Worm (Caenorhabditis elegans) whole organism, L3 larva: ENCODE measurements around the gene cab-1.

ENCODE experiments used
- R02D3.7 ChIP-seq: fragments of 150-350 bp; optimal IDR thresholded peaks from 2 replicates; lab custom pipeline; 2014; ENCODE audit warnings: missing biosample characterization, missing genetic modification characterization
- ZK546.5 ChIP-seq: sonication (generic microtip); optimal IDR thresholded peaks from 2 replicates; lab custom pipeline; 2017; ENCODE audit warnings: missing biosample characterization, missing genetic modification characterization
- aly-2 ChIP-seq: fragments of 150-350 bp; optimal IDR thresholded peaks from 2 replicates; lab custom pipeline; 2014; ENCODE audit warnings: missing biosample characterization, missing genetic modification characterization
- ama-1 ChIP-seq: fragments of 150-350 bp; optimal IDR thresholded peaks from 2 replicates; lab custom pipeline; 2018
- ceh-16 ChIP-seq: sonication (generic microtip); optimal IDR thresholded peaks from 2 replicates; lab custom pipeline; 2017; ENCODE audit warnings: missing biosample characterization, missing genetic modification characterization
- ceh-82 ChIP-seq: fragments of 150-350 bp; optimal IDR thresholded peaks from 2 replicates; lab custom pipeline; 2014; ENCODE audit warnings: missing biosample characterization, missing genetic modification characterization
- ceh-9 ChIP-seq: sonication (generic microtip); optimal IDR thresholded peaks from 2 replicates; lab custom pipeline; 2018; ENCODE audit warnings: missing biosample characterization, missing genetic modification characterization
- egl-27 ChIP-seq: sonication (generic microtip); optimal IDR thresholded peaks from 4 replicates; lab custom pipeline; 2017; ENCODE audit warnings: missing biosample characterization, missing genetic modification reagents, missing genetic modification characterization
- egl-5 ChIP-seq: fragments of 150-350 bp; optimal IDR thresholded peaks from 2 replicates; lab custom pipeline; 2017; ENCODE audit warnings: missing biosample characterization, missing genetic modification reagents, missing genetic modification characterization, inconsistent platforms
- elt-1 ChIP-seq: fragments of 150-350 bp; optimal IDR thresholded peaks from 2 replicates; lab custom pipeline; 2014; ENCODE audit warnings: missing biosample characterization, missing genetic modification characterization
- elt-2 ChIP-seq: sonication (generic microtip); optimal IDR thresholded peaks from 2 replicates; lab custom pipeline; 2016; ENCODE audit warnings: missing genetic modification reagents, mild to moderate bottlenecking, missing genetic modification characterization, missing compliant biosample characterization
- elt-3 ChIP-seq, 3 experiments: fragments of 150-350 bp in 1 of 3; sonication (generic microtip) in 2 of 3; optimal IDR thresholded peaks; 2 replicates in 2 of 3; 4 replicates in 1 of 3; lab custom pipeline; 2014 to 2017; ENCODE audit warnings: missing biosample characterization in 3 of 3, missing genetic modification characterization in 3 of 3
- eor-1 ChIP-seq, 2 experiments: fragments of 150-350 bp; optimal IDR thresholded peaks; 2 replicates each; lab custom pipeline; 2014 to 2018; ENCODE audit warnings: missing biosample characterization in 2 of 2, missing genetic modification characterization in 2 of 2
- fkh-10 ChIP-seq: sonication (generic microtip); optimal IDR thresholded peaks from 2 replicates; lab custom pipeline; 2017; ENCODE audit warnings: missing biosample characterization, missing genetic modification reagents, missing genetic modification characterization
- fkh-2 ChIP-seq: fragments of 150-350 bp; optimal IDR thresholded peaks from 2 replicates; lab custom pipeline; 2014; ENCODE audit warnings: missing biosample characterization, missing genetic modification reagents, missing genetic modification characterization
- hmg-11 ChIP-seq: sonication (generic microtip); optimal IDR thresholded peaks from 2 replicates; lab custom pipeline; 2016; ENCODE audit warnings: missing genetic modification characterization, missing compliant biosample characterization
- jun-1 ChIP-seq: fragments of 150-350 bp; optimal IDR thresholded peaks from 2 replicates; lab custom pipeline; 2014; ENCODE audit warnings: missing biosample characterization, missing genetic modification reagents, missing genetic modification characterization
- lin-15B ChIP-seq: fragments of 150-350 bp; optimal IDR thresholded peaks from 2 replicates; lab custom pipeline; 2014; ENCODE audit warnings: missing biosample characterization, missing genetic modification characterization
- lin-39 ChIP-seq: fragments of 150-350 bp; optimal IDR thresholded peaks from 2 replicates; lab custom pipeline; 2018; ENCODE audit warnings: missing biosample characterization, missing genetic modification reagents, missing genetic modification characterization
- mdl-1 ChIP-seq: fragments of 150-350 bp; optimal IDR thresholded peaks from 2 replicates; lab custom pipeline; 2014; ENCODE audit warnings: missing biosample characterization, missing genetic modification characterization
- mml-1 ChIP-seq: fragments of 150-350 bp; sonication (generic microtip); optimal IDR thresholded peaks from 3 replicates; lab custom pipeline; 2014; ENCODE audit warnings: missing biosample characterization, missing genetic modification characterization
- nfya-1 ChIP-seq: sonication (generic microtip); optimal IDR thresholded peaks from 2 replicates; lab custom pipeline; 2017; ENCODE audit warnings: missing genetic modification characterization, mild to moderate bottlenecking, missing compliant biosample characterization, antibody characterized with exemption, moderate library complexity; ENCODE audit not compliant: insufficient read depth
- nhr-12 ChIP-seq: fragments of 150-350 bp; optimal IDR thresholded peaks from 2 replicates; lab custom pipeline; 2014; ENCODE audit warnings: missing biosample characterization, missing genetic modification characterization
- nhr-23 ChIP-seq: fragments of 150-350 bp; optimal IDR thresholded peaks from 2 replicates; lab custom pipeline; 2014; ENCODE audit warnings: missing biosample characterization, missing genetic modification reagents, missing genetic modification characterization
- nhr-237 ChIP-seq: fragments of 150-350 bp; optimal IDR thresholded peaks from 2 replicates; lab custom pipeline; 2014; ENCODE audit warnings: missing biosample characterization, missing genetic modification characterization
- nhr-25 ChIP-seq: sonication (generic microtip); optimal IDR thresholded peaks from 2 replicates; lab custom pipeline; 2017; ENCODE audit warnings: missing biosample characterization, missing genetic modification characterization
- nhr-28 ChIP-seq: fragments of 150-350 bp; optimal IDR thresholded peaks from 2 replicates; lab custom pipeline; 2014; ENCODE audit warnings: missing biosample characterization, missing genetic modification characterization
- nhr-43 ChIP-seq: sonication (generic microtip); optimal IDR thresholded peaks from 2 replicates; lab custom pipeline; 2016; ENCODE audit warnings: mild to moderate bottlenecking, missing genetic modification characterization, missing compliant biosample characterization; ENCODE audit not compliant: poor library complexity, severe bottlenecking
- nhr-67 ChIP-seq: fragments of 150-350 bp; optimal IDR thresholded peaks from 2 replicates; lab custom pipeline; 2014; ENCODE audit warnings: missing biosample characterization, missing genetic modification characterization
- nhr-76 ChIP-seq: fragments of 150-350 bp; sonication (generic microtip); optimal IDR thresholded peaks from 5 replicates; lab custom pipeline; 2014; ENCODE audit warnings: missing biosample characterization, missing genetic modification characterization
- nhr-77 ChIP-seq: fragments of 150-350 bp; optimal IDR thresholded peaks from 2 replicates; lab custom pipeline; 2014; ENCODE audit warnings: missing biosample characterization, missing genetic modification characterization
- pha-4 ChIP-seq: fragments of 150-350 bp; optimal IDR thresholded peaks from 2 replicates; lab custom pipeline; 2014; ENCODE audit warnings: missing biosample characterization, missing genetic modification reagents, missing genetic modification characterization
- sea-2 ChIP-seq: fragments of 150-350 bp; sonication (generic microtip); optimal IDR thresholded peaks from 4 replicates; lab custom pipeline; 2014; ENCODE audit warnings: missing biosample characterization, missing genetic modification reagents, missing genetic modification characterization
- skn-1 ChIP-seq: fragments of 150-350 bp; optimal IDR thresholded peaks from 2 replicates; lab custom pipeline; 2014; ENCODE audit warnings: missing biosample characterization, missing genetic modification characterization
- tbx-2 ChIP-seq: sonication (generic microtip); optimal IDR thresholded peaks from 2 replicates; lab custom pipeline; 2016; ENCODE audit warnings: mild to moderate bottlenecking, missing genetic modification characterization, missing compliant biosample characterization
- unc-39 ChIP-seq: sonication (generic microtip); optimal IDR thresholded peaks from 4 replicates; lab custom pipeline; 2017; ENCODE audit warnings: missing biosample characterization, missing genetic modification characterization
- unc-62 ChIP-seq: fragments of 150-350 bp; sonication (generic microtip); optimal IDR thresholded peaks from 4 replicates; lab custom pipeline; 2014; ENCODE audit warnings: missing biosample characterization, missing genetic modification reagents, missing genetic modification characterization
- zag-1 ChIP-seq: fragments of 150-350 bp; optimal IDR thresholded peaks from 2 replicates; lab custom pipeline; 2014; ENCODE audit warnings: missing biosample characterization, missing genetic modification characterization
- ztf-11 ChIP-seq: fragments of 150-350 bp; optimal IDR thresholded peaks from 2 replicates; lab custom pipeline; 2014; ENCODE audit warnings: missing biosample characterization, missing genetic modification characterization

cab-1 gene

DNA sequence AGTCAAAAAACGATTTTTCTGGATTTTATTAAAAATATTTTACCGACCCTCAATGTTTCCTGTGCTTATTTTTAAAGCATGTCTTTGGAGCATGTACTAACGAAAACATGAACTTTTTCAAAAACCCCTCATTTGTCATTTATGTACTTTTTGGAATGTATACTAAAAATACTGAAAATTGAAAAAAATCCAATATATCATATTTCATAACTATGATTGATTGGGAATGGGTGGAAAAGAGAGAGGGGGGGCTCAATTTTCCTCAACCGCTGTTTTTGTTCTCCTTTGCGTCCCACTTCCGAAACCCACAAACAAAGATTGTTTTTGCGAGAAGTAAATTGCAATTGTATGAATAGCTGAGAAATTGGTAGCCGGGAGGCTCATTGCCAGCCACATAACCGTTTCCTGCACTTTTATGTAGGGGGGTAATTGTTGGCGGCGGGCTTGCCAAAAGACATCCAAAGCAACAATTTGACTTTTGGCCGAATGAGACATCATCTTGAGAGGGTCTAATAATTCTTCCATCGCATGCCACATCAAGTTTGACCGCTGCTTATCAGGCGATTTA is 32.8 kb downstream of the cab-1 start:
- TF ChIP-seq nhr-67 (tag; lab: Kevin White, UChicago) = no peak
- peak; percentile 48 for TF ChIP-seq egl-5
- no peak for TF ChIP-seq lin-15B (tag; lab: Kevin White, UChicago)
- peak; percentile 64 for TF ChIP-seq lin-39 (tag; lab: Kevin White, UChicago)
- TF ChIP-seq elt-2 (tag; lab: Kevin White, UChicago) = no peak
- TF ChIP-seq tbx-2 = peak; percentile 34

DNA sequence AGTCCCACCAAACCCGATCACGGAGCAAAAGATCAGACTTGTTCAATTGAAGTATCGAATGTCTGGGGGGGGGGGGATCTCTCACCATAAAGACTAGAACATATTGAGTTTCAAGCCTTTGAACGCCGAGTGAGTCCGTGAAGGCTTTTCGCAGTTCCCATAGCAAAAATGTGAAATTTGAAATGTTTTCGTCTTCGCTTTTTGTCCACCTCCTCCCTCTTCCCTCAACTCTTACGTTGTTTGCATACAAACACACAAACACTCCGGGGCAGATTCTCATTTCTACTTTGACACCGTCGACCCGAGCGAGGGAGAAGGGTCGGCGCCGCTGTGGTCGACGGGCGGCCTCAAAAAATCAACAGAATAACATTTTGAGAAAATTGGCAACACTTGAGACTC is 33.6 kb downstream of the cab-1 start:
- no peak for TF ChIP-seq ama-1 (lab: Kevin White, UChicago)
- TF ChIP-seq sea-2 (GFP tag; lab: Kevin White, UChicago) = no peak
- TF ChIP-seq elt-2 (tag; lab: Kevin White, UChicago) = no peak
- TF ChIP-seq pha-4 (tag; lab: Kevin White, UChicago) = peak; percentile 56

DNA sequence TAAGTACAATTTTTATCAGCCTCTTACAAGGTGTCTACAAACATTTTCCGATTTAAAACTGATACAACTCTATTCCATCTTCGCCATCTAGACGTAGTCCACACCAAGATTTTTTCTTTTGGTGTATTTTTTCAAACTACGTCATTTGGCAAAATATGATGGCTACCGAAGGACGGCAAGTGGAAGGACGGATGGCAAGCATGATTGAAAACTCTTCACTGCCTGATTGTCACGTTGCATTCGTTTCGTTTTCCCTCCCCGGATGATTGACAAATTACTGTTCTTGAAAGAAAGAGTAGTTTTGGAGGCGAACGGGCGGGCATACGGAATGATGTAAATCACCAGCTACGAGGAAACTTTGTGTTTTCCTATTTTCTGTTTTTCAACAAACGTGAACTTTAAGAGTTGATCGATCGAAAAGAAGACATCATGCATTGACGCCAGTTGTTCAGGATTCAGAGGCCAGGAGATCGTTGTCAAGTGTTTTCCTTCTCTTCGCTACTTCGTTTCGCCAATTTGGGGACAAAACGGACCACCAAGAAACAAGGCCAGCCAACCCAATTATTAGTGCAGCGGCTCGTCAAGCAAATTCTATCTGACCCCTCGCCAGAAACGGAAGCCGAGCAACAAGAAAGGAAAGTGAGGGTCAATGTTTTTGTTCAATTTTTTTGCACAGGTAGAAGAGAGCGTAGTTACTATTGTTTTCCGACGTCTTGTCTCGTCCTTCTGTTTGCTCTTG is 34.2 kb downstream of the cab-1 start:
- TF ChIP-seq sea-2 (GFP tag; lab: Kevin White, UChicago) (no peak), elt-3 (tag; optimal IDR thresholded peaks at IDR 0.05; lab: Kevin White, UChicago) (no peak), hmg-11 (tag; lab: Kevin White, UChicago) (no peak), unc-62 (GFP tag; lab: Kevin White, UChicago) (peak; percentile 33), nhr-25 (tag; lab: Kevin White, UChicago) (peak; percentile 51), lin-39 (tag; lab: Kevin White, UChicago) (peak; percentile 47), elt-2 (tag; lab: Kevin White, UChicago) (no peak), ceh-16 (no peak)

DNA sequence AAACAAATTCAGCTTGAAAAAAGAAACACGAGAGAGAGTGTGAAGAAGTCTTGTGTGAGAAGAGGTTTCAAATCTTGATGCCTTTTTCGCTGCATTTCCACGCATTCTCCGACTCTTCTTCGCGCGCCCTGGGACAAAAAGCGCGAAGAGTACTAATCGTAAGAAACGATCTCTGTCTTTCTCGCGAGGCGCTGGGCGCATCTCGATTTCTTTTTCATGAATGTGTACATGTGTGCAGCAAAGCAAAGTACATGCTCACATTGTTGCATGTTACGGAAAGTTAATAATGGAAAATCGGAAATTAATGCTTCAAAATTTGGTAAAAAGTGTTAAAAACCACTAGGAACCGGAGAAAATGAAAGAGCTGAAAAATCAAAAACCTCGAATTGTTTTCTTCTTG is 35.2 kb downstream of the cab-1 start:
- peak; percentile 49 for TF ChIP-seq nfya-1 (tag; lab: Kevin White, UChicago)
- TF ChIP-seq jun-1 (tag; lab: Kevin White, UChicago) = no peak
- TF ChIP-seq mdl-1 (tag; lab: Kevin White, UChicago) = no peak
- TF ChIP-seq ceh-82 (tag; lab: Kevin White, UChicago) = no peak
- TF ChIP-seq hmg-11 (tag; lab: Kevin White, UChicago) = peak; percentile 0
- TF ChIP-seq elt-1 (tag; lab: Kevin White, UChicago) = peak; percentile 67
- TF ChIP-seq sea-2 (GFP tag; lab: Kevin White, UChicago) = no peak
- no peak for TF ChIP-seq fkh-2 (tag; lab: Kevin White, UChicago)
- no peak for TF ChIP-seq egl-27 (tag; lab: Kevin White, UChicago)
- no peak for TF ChIP-seq nhr-12 (tag; lab: Kevin White, UChicago)
- peak; percentile 15 for TF ChIP-seq lin-39 (tag; lab: Kevin White, UChicago)

DNA sequence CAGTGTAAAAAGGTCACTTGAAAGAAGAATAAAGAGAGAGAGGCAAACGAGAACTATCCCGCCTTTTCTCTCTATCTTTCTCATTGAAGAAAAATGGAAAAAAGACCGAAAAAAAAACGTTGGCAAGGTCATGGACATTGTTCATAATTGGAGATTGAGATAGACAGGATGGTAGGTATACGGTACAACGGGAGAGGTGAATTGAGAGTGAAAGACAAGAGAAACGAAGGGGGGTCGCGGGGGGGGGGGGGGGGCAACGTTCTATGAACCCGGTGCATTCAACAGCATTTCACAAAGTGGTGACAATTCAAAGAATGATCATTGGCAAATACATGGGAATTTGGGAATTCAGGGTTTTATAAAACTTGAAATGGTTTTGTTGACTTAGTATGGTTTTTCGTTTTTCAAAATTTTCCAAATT is 35.8 kb downstream of the cab-1 start:
- TF ChIP-seq elt-2 (tag; lab: Kevin White, UChicago) (peak; percentile 22), nhr-23 (peak; percentile 53), nhr-25 (tag; lab: Kevin White, UChicago) (peak; percentile 74), eor-1 (tag; optimal IDR thresholded peaks at IDR 0.05; lab: Kevin White, UChicago) (no peak), mml-1 (tag; lab: Kevin White, UChicago) (no peak), ztf-11 (tag; lab: Kevin White, UChicago) (no peak)

DNA sequence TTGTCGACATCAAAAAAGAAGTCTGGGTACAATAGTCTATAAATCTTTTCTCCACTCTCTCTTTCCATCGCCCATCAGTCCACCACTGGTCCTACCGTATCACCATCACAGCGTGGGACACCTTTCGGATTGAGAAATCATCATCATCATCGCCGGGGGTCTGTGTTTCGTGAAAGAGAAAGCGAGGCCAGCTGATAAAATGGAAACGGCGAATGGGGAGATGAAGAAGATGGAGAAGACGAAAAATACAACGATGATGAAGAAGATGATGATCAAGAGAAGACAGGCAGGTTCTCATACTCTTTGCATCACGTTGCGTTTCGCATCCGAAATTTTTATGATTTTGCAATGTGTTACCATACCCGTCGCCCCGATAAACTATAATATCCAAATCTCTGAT is 36.3 kb downstream of the cab-1 start:
- TF ChIP-seq nhr-237 (tag; lab: Kevin White, UChicago) (no peak), fkh-10 (GFP tag; lab: Kevin White, UChicago) (no peak), R02D3.7 (no peak), nhr-23 (peak; percentile 49), tbx-2 (no peak), ZK546.5 (tag; lab: Kevin White, UChicago) (no peak), aly-2 (tag; lab: Kevin White, UChicago) (no peak), nhr-28 (tag; lab: Kevin White, UChicago) (no peak), nhr-67 (tag; lab: Kevin White, UChicago) (no peak), unc-39 (tag; lab: Kevin White, UChicago) (no peak), sea-2 (GFP tag; lab: Kevin White, UChicago) (no peak), pha-4 (tag; lab: Kevin White, UChicago) (no peak), mdl-1 (tag; lab: Kevin White, UChicago) (no peak), egl-27 (tag; lab: Kevin White, UChicago) (no peak), skn-1 (tag; lab: Kevin White, UChicago) (no peak), nhr-76 (tag; lab: Kevin White, UChicago) (no peak), nhr-77 (no peak), nhr-12 (tag; lab: Kevin White, UChicago) (no peak), fkh-2 (tag; lab: Kevin White, UChicago) (no peak), elt-2 (tag; lab: Kevin White, UChicago) (no peak), ceh-9 (no peak), lin-39 (tag; lab: Kevin White, UChicago) (peak; percentile 3), nhr-43 (tag; lab: Kevin White, UChicago) (peak; percentile 73), egl-5 (peak; percentile 0), ceh-16 (no peak), zag-1 (tag; lab: Kevin White, UChicago) (no peak)
